Worm (Caenorhabditis elegans) whole organism, late embryonic: Measurements from ENCODE around the gene mrpl-21.
A peak's percentile ranks its signal among the peaks of the same experiment; 100 is the strongest.

Experiments used
- F13H6.1 ChIP-seq: sonication (generic microtip); optimal IDR thresholded peaks from 2 replicates; lab custom pipeline; 2016; ENCODE audit warnings: missing genetic modification characterization, missing compliant biosample characterization
- K02D7.2 ChIP-seq: sonication (generic microtip); optimal IDR thresholded peaks from 2 replicates; lab custom pipeline; 2017; ENCODE audit warnings: mild to moderate bottlenecking, missing genetic modification characterization, missing compliant biosample characterization
- K09A11.1 ChIP-seq: sonication (generic microtip); optimal IDR thresholded peaks from 2 replicates; lab custom pipeline; 2017; ENCODE audit warnings: antibody characterized with exemption, mild to moderate bottlenecking, missing genetic modification characterization, missing compliant biosample characterization; ENCODE audit not compliant: insufficient read depth
- ama-1 ChIP-seq: fragments of 150-350 bp; optimal IDR thresholded peaks from 2 replicates; lab custom pipeline; 2014
- ceh-14 ChIP-seq: sonication (generic microtip); optimal IDR thresholded peaks from 2 replicates; lab custom pipeline; 2016; ENCODE audit warnings: missing genotype, missing genetic modification characterization, missing compliant biosample characterization
- ceh-19 ChIP-seq: fragments of 200-800 bp; sonication (Bioruptor generic); optimal IDR thresholded peaks from 2 replicates; lab custom pipeline; 2018; ENCODE audit warnings: mild to moderate bottlenecking, missing genetic modification characterization, missing compliant biosample characterization
- ceh-2 ChIP-seq: sonication (generic microtip); optimal IDR thresholded peaks from 2 replicates; lab custom pipeline; 2016; ENCODE audit warnings: missing genotype, missing genetic modification characterization, missing compliant biosample characterization
- ceh-31 ChIP-seq: sonication (generic microtip); optimal IDR thresholded peaks from 2 replicates; lab custom pipeline; 2016; ENCODE audit warnings: missing genetic modification characterization, missing compliant biosample characterization
- ceh-34 ChIP-seq: sonication (generic microtip); optimal IDR thresholded peaks from 2 replicates; lab custom pipeline; 2016; ENCODE audit warnings: mild to moderate bottlenecking, missing genetic modification characterization, missing compliant biosample characterization
- ceh-45 ChIP-seq: fragments of 200-800 bp; sonication (Bioruptor generic); IDR thresholded peaks from 2 replicates; pipeline ENCODE4 v1.3.6; 2022; ENCODE audit warnings: missing genetic modification reagents, missing genetic modification characterization, missing compliant biosample characterization
- che-1 ChIP-seq: sonication (generic microtip); optimal IDR thresholded peaks from 2 replicates; lab custom pipeline; 2016; ENCODE audit warnings: mild to moderate bottlenecking, missing genetic modification characterization, missing compliant biosample characterization
- elt-2 ChIP-seq: sonication (generic microtip); optimal IDR thresholded peaks from 2 replicates; lab custom pipeline; 2016; ENCODE audit warnings: missing genetic modification reagents, missing genetic modification characterization, missing compliant biosample characterization
- eyg-1 ChIP-seq: sonication (generic microtip); optimal IDR thresholded peaks from 2 replicates; lab custom pipeline; 2016; ENCODE audit warnings: missing genotype, missing genetic modification characterization, missing compliant biosample characterization
- fkh-10 ChIP-seq: fragments of 150-350 bp; optimal IDR thresholded peaks from 2 replicates; lab custom pipeline; 2014; ENCODE audit warnings: missing biosample characterization, missing genetic modification reagents, missing genetic modification characterization
- fkh-6 ChIP-seq: sonication (generic microtip); optimal IDR thresholded peaks from 2 replicates; lab custom pipeline; 2016; ENCODE audit warnings: missing genetic modification characterization, missing compliant biosample characterization
- gmeb-2 ChIP-seq: sonication (generic microtip); optimal IDR thresholded peaks from 2 replicates; lab custom pipeline; 2016; ENCODE audit warnings: missing genetic modification characterization, inconsistent platforms, missing compliant biosample characterization
- hlh-15 ChIP-seq: sonication (generic microtip); optimal IDR thresholded peaks from 2 replicates; lab custom pipeline; 2016; ENCODE audit warnings: missing genetic modification characterization, missing compliant biosample characterization
- hlh-30 ChIP-seq: sonication (generic microtip); optimal IDR thresholded peaks from 2 replicates; lab custom pipeline; 2017; ENCODE audit warnings: antibody characterized with exemption, missing genetic modification characterization, missing compliant biosample characterization; ENCODE audit not compliant: insufficient read depth
- hlh-6 ChIP-seq: sonication (generic microtip); optimal IDR thresholded peaks from 2 replicates; lab custom pipeline; 2016; ENCODE audit warnings: missing genotype, missing genetic modification characterization, missing compliant biosample characterization
- hlh-8 ChIP-seq: sonication (generic microtip); optimal IDR thresholded peaks from 2 replicates; lab custom pipeline; 2016; ENCODE audit warnings: missing genotype, missing genetic modification characterization, missing compliant biosample characterization
- lin-11 ChIP-seq: fragments of 200-800 bp; sonication (Bioruptor generic); optimal IDR thresholded peaks from 2 replicates; lab custom pipeline; 2018; ENCODE audit warnings: mild to moderate bottlenecking, missing genetic modification characterization, missing compliant biosample characterization
- nfya-1 ChIP-seq: sonication (generic microtip); optimal IDR thresholded peaks from 2 replicates; lab custom pipeline; 2017; ENCODE audit warnings: missing genetic modification characterization, mild to moderate bottlenecking, missing compliant biosample characterization, antibody characterized with exemption, moderate library complexity
- odd-2 ChIP-seq: sonication (generic microtip); optimal IDR thresholded peaks from 2 replicates; lab custom pipeline; 2017; ENCODE audit warnings: antibody characterized with exemption, mild to moderate bottlenecking, missing genetic modification characterization, missing compliant biosample characterization
- pros-1 ChIP-seq: fragments of 150-350 bp; optimal IDR thresholded peaks from 2 replicates; lab custom pipeline; 2014; ENCODE audit warnings: missing biosample characterization, missing genetic modification reagents, missing genetic modification characterization
- ref-2 ChIP-seq: sonication (generic microtip); optimal IDR thresholded peaks from 2 replicates; lab custom pipeline; 2016; ENCODE audit warnings: missing genetic modification characterization, missing compliant biosample characterization
- rnt-1 ChIP-seq: sonication (generic microtip); optimal IDR thresholded peaks from 2 replicates; lab custom pipeline; 2016; ENCODE audit warnings: missing genetic modification characterization, missing compliant biosample characterization
- sdc-2 ChIP-seq: sonication (generic microtip); optimal IDR thresholded peaks from 2 replicates; lab custom pipeline; 2016; ENCODE audit warnings: missing genotype, missing genetic modification characterization, missing compliant biosample characterization
- sox-4 ChIP-seq: sonication (generic microtip); optimal IDR thresholded peaks from 2 replicates; lab custom pipeline; 2017; ENCODE audit warnings: mild to moderate bottlenecking, missing genetic modification characterization, inconsistent platforms, missing compliant biosample characterization
- tbx-2 ChIP-seq: sonication (generic microtip); optimal IDR thresholded peaks from 2 replicates; lab custom pipeline; 2016; ENCODE audit warnings: missing genetic modification characterization, missing compliant biosample characterization
- unc-86 ChIP-seq: sonication (generic microtip); optimal IDR thresholded peaks from 2 replicates; lab custom pipeline; 2016; ENCODE audit warnings: missing genetic modification characterization, missing compliant biosample characterization
- zip-5 ChIP-seq: sonication (generic microtip); optimal IDR thresholded peaks from 2 replicates; lab custom pipeline; 2016; ENCODE audit warnings: missing genetic modification characterization, missing compliant biosample characterization

mrpl-21 gene

DNA sequence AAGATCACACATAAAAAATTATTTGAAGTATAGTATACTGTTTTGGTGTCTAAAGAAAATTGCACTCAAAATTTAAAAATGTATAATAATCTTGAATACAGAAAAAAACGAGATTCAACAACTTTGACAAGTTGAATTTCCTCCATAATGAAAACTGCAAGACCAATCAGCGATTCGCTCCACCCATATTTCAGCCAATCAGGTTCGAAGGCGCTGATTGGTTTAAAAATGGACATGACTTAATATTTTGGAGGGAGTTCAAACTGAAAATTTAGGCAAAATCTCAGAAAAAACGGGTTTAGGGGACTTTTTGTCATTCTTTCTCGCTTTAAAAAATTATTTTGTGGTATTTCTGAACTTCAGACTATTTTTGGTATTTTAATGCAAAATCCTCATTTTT lies 32.3 kb upstream of the mrpl-21 start:
- TF ChIP-seq nfya-1 (peak; percentile 93), ceh-14 (tag; lab: Kevin White, UChicago) (no peak)
- TF ChIP-seq, all 69 proteins: peak for 1

ce11 chrIII:4274524-4274923 lies 31.2 kb upstream of the mrpl-21 start:
- TF ChIP-seq elt-2 (tag; lab: Kevin White, UChicago) (peak; percentile 47), tbx-2 (peak; percentile 75), ceh-19 (GFP tag; lab: Kevin White, UChicago) (no peak), ref-2 (tag; lab: Kevin White, UChicago) (peak; percentile 10), hlh-30 (peak; percentile 47)

ce11 chrIII:4272864-4273263 lies 29.5 kb upstream of the mrpl-21 start:
- no peak for TF ChIP-seq hlh-6
- peak; percentile 61 for TF ChIP-seq hlh-30

DNA sequence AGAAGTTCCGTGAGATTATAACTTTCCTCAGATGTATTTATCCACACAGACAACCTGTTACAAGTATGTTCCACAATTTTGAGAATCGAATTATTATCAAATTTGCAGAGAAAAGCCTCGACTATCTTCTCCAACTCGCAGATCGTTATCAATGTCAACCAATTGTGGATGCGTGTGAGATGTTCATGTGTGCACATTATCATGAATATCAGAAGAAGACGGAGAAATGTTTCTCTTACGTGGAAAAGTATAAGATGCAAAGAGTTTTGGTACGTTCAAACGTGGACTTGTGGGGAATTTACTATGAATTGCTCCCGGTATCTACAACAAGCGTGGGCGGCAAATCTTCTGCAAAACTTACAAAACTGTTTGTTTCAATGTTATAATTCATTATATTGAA lies 27.7 kb upstream of the mrpl-21 start:
- TF ChIP-seq elt-2 (tag; lab: Kevin White, UChicago) (peak; percentile 11), sdc-2 (no peak)

- no peak for TF ChIP-seq zip-5 (tag; lab: Kevin White, UChicago)
- TF ChIP-seq nfya-1 = peak; percentile 55
- TF ChIP-seq fkh-6 (tag; lab: Kevin White, UChicago) = no peak
- TF ChIP-seq ceh-14 (tag; lab: Kevin White, UChicago) = peak; percentile 37
- peak; percentile 4 for TF ChIP-seq ceh-31
- TF ChIP-seq tbx-2 = peak; percentile 31
- TF ChIP-seq K02D7.2 (tag; lab: Kevin White, UChicago) = no peak
- peak; percentile 4 for TF ChIP-seq elt-2 (tag; lab: Kevin White, UChicago)
- TF ChIP-seq ceh-34 (tag; lab: Kevin White, UChicago) = no peak
These were observed 26.0 kb upstream of the mrpl-21 start, which contains the start of the genes sftb-1 and R10E4.1 for ce11 chrIII:4269220-4269935. TSS of gene sftb-1 (minus strand) at chrIII:4269270. TSS of gene R10E4.1 (plus strand) at chrIII:4269743.

DNA sequence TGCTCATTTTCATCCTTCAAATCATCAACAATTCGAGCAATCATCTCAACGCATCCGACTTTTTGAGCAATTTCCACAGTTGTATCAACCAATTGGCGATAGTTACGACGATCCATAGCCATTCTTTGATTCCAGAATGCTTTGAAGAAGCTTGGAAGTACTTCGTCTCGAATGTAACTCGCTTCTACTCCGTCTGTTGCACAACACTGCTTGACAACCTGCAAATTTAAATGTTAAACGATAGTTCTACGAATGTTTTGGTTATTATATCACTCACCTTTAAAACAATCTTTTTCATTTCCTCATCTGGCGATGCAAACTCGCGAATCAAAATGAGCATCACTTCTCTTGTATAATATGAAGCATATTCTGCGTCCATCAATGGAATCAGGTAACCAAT lies 22.5 kb upstream of the mrpl-21 start:
- no peak for TF ChIP-seq K09A11.1 (tag; lab: Kevin White, UChicago)
- no peak for TF ChIP-seq odd-2 (tag; lab: Kevin White, UChicago)
- no peak for TF ChIP-seq rnt-1 (tag; lab: Kevin White, UChicago)
- TF ChIP-seq K02D7.2 (tag; lab: Kevin White, UChicago) = no peak
- no peak for TF ChIP-seq F13H6.1
- TF ChIP-seq lin-11 (tag; lab: Kevin White, UChicago) = no peak
- no peak for TF ChIP-seq ceh-2 (tag; lab: Kevin White, UChicago)
- no peak for TF ChIP-seq fkh-6 (tag; lab: Kevin White, UChicago)
- TF ChIP-seq pros-1 (tag; lab: Kevin White, UChicago) = no peak
- no peak for TF ChIP-seq ceh-45 (GFP tag; lab: Robert Waterston, UW)
- no peak for TF ChIP-seq nfya-1
- no peak for TF ChIP-seq ceh-19 (GFP tag; lab: Kevin White, UChicago)
- TF ChIP-seq eyg-1 (tag; lab: Kevin White, UChicago) = no peak
- no peak for TF ChIP-seq sox-4
- no peak for TF ChIP-seq che-1 (tag; lab: Kevin White, UChicago)
- no peak for TF ChIP-seq fkh-10 (GFP tag; lab: Kevin White, UChicago)
- TF ChIP-seq unc-86 (tag; lab: Kevin White, UChicago) = no peak
- no peak for TF ChIP-seq ceh-31
- TF ChIP-seq gmeb-2 = no peak

DNA sequence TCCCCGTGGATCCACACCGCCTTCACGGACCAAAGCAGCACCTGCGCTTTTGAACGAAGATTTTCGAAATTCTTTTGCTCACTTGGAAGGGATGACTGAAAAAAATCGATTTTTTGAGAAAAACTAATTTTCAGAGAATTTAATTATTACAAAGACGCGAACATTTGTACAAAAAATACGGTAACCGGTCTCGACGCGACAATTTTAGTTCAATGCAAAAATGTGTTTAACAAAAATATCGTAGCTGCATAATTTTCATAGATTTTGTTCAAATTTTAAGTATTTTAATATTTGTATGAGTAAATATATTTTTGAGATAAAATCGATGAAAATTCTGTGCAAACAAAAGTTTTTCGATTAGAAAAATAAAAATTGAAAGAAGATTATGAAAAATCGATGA lies 19.7 kb upstream of the mrpl-21 start, which contains the start of gene T08A11.1:
Gene T08A11.1, minus strand, starts transcription at position 101 of the 400 bp plus-strand sequence.
- TF ChIP-seq hlh-15 (tag; lab: Kevin White, UChicago) (no peak), hlh-8 (tag; lab: Kevin White, UChicago) (no peak), ama-1 (lab: Kevin White, UChicago) (no peak)
